Worm (Caenorhabditis elegans): ENCODE measurements around the gene F17C11.4.

DNA sequence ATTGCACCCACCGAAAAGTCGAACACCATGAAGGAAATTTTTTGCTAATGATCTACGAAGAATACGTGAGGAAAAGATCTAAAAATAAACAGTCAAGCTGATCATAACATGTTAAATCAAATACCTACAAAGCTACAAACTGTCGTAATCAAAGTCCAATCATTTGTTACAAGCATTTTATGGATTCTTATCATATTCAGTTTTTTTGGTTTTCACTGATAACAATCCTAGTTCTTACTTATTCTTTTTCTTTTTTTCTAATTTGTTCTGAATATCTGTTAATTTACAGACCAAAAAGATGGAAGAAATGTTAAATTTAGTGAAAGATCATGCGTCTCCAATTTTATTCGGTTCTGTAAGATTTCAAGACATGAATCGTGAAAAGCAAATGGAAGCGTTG, 3.2 kb downstream of the F17C11.4 start, which contains the start of gene F17C11.6:
- TF ChIP-seq nhr-77 (tag; optimal IDR thresholded peaks at IDR 0.05) (no peak), unc-86 (tag; optimal IDR thresholded peaks at IDR 0.05) (no peak), nhr-19 (GFP tag; conservative IDR thresholded peaks at IDR 0.05) (no peak), blmp-1 (tag; optimal IDR thresholded peaks at IDR 0.05) (no peak), efl-3 (GFP tag; optimal IDR thresholded peaks at IDR 0.05) (no peak), unc-62 (GFP tag; optimal IDR thresholded peaks at IDR 0.05) (no peak), jun-1 (tag; optimal IDR thresholded peaks at IDR 0.05) (no peak), ces-1 (GFP tag; optimal IDR thresholded peaks at IDR 0.05) (no peak)
